Fruit fly (Drosophila melanogaster): ENCODE data around the gene Wnt5.

The Wnt5 gene

dm6 chrX:18483261-18484218 is 21.7 kb downstream of the Wnt5 start, which contains the start of gene Hayan (continued):
- no peak for TF ChIP-seq salr (GFP tag; optimal IDR thresholded peaks at IDR 0.05)
- TF ChIP-seq CG9139 (GFP tag; optimal IDR thresholded peaks at IDR 0.05): peak; percentile 77
- TF ChIP-seq CG6854 (GFP tag; optimal IDR thresholded peaks at IDR 0.05): peak; percentile 88
- TF ChIP-seq achi (GFP tag; optimal IDR thresholded peaks at IDR 0.05): no peak
- no peak for TF ChIP-seq CG31627 (GFP tag; optimal IDR thresholded peaks at IDR 0.05)
- peak; percentile 63 for TF ChIP-seq CG16779 (tag; optimal IDR thresholded peaks at IDR 0.05)
- no peak for TF ChIP-seq Eip93F (GFP tag; optimal IDR thresholded peaks at IDR 0.05)
- TF ChIP-seq CG8119 (GFP tag; IDR thresholded peaks at IDR 0.05): peak; percentile 41; the same call in 1 of the 3 replicates
- TF ChIP-seq Eip75B (GFP tag; optimal IDR thresholded peaks at IDR 0.05): peak; percentile 27
- peak; percentile 21 for TF ChIP-seq esn (GFP tag; optimal IDR thresholded peaks at IDR 0.05)
- no peak for TF ChIP-seq CG11294 (GFP tag; IDR thresholded peaks at IDR 0.05)
- peak; percentile 6 for TF ChIP-seq CG6792 (GFP tag; optimal IDR thresholded peaks at IDR 0.05)
- peak; percentile 16 for TF ChIP-seq CG10669 (GFP tag; optimal IDR thresholded peaks at IDR 0.05)
- TF ChIP-seq dac (GFP tag; optimal IDR thresholded peaks at IDR 0.05): no peak
- no peak for TF ChIP-seq CG3919 (GFP tag; optimal IDR thresholded peaks at IDR 0.05)
- peak; percentile 23 for TF ChIP-seq Sox14 (GFP tag; optimal IDR thresholded peaks at IDR 0.05)
- peak; percentile 41; the same call in 1 of the 3 replicates for TF ChIP-seq eg (GFP tag; IDR thresholded peaks at IDR 0.05)
- TF ChIP-seq CG6163 (GFP tag; IDR thresholded peaks at IDR 0.05): peak; percentile 63; the same call in 2 of the 3 replicates
- TF ChIP-seq Eip78C (GFP tag): peak; percentile 64
- TF ChIP-seq fd59A (GFP tag; optimal IDR thresholded peaks at IDR 0.05): no peak
- no peak for TF ChIP-seq Hr38 (GFP tag; optimal IDR thresholded peaks at IDR 0.05)
- TF ChIP-seq Hr4 (GFP tag; optimal IDR thresholded peaks at IDR 0.05): no peak
- no peak for TF ChIP-seq Met (GFP tag; optimal IDR thresholded peaks at IDR 0.05)
- peak; percentile 29 for TF ChIP-seq spab (GFP tag; optimal IDR thresholded peaks at IDR 0.05)
- TF ChIP-seq CG8632 (GFP tag; optimal IDR thresholded peaks at IDR 0.05): no peak
- peak; percentile 51 for TF ChIP-seq CG6276 (GFP tag; optimal IDR thresholded peaks at IDR 0.05)
- TF ChIP-seq ss (GFP tag; optimal IDR thresholded peaks at IDR 0.05): peak; percentile 56 to 75
- TF ChIP-seq topi (GFP tag; optimal IDR thresholded peaks at IDR 0.05): peak; percentile 18
- peak; percentile 99 for TF ChIP-seq svp (GFP tag)
- TF ChIP-seq CG1621 (tag; optimal IDR thresholded peaks at IDR 0.05): peak; percentile 93
- peak; percentile 38 for TF ChIP-seq pdm3 (GFP tag; optimal IDR thresholded peaks at IDR 0.05)
- TF ChIP-seq Sox102F (GFP tag; optimal IDR thresholded peaks at IDR 0.05): peak; percentile 46
- TF ChIP-seq OdsH (GFP tag; optimal IDR thresholded peaks at IDR 0.05): peak; percentile 6
- TF ChIP-seq Blimp-1 (GFP tag; optimal IDR thresholded peaks at IDR 0.05): no peak
- no peak for TF ChIP-seq CG10631 (GFP tag; optimal IDR thresholded peaks at IDR 0.05)
- TF ChIP-seq lz (GFP tag; optimal IDR thresholded peaks at IDR 0.05): no peak

dm6 chrX:18482537-18482936 is 22.7 kb downstream of the Wnt5 start:
- TF ChIP-seq lz (GFP tag; optimal IDR thresholded peaks at IDR 0.05) (no peak), Eip78C (GFP tag) (no peak), CG8632 (GFP tag; optimal IDR thresholded peaks at IDR 0.05) (no peak), CG31627 (GFP tag; optimal IDR thresholded peaks at IDR 0.05) (no peak), acj6 (GFP tag; optimal IDR thresholded peaks at IDR 0.05) (no peak), Ets21C (GFP tag; optimal IDR thresholded peaks at IDR 0.05) (no peak)

Measured in whole organism, prepupa.